Worm (Caenorhabditis elegans) whole organism, mixed stage, embryonic: ENCODE data around the gene K07E3.4.

ENCODE experiments used
- lin-13 ChIP-seq: fragments of 150-350 bp; optimal IDR thresholded peaks from 2 replicates; lab custom pipeline; 2014; ENCODE audit warnings: missing biosample characterization, missing genetic modification characterization
- nhr-2 ChIP-seq: fragments of 150-350 bp; optimal IDR thresholded peaks from 2 replicates; lab custom pipeline; 2014; ENCODE audit warnings: missing biosample characterization, missing genetic modification characterization
- nhr-237 ChIP-seq: fragments of 150-350 bp; optimal IDR thresholded peaks from 2 replicates; lab custom pipeline; 2014; ENCODE audit warnings: missing biosample characterization, missing genetic modification characterization
- snpc-4 ChIP-seq: fragments of 150-350 bp; optimal IDR thresholded peaks from 2 replicates; lab custom pipeline; 2014; ENCODE audit warnings: missing biosample characterization, missing genetic modification characterization
- unc-39 ChIP-seq: fragments of 150-350 bp; optimal IDR thresholded peaks from 2 replicates; lab custom pipeline; 2014; ENCODE audit warnings: missing biosample characterization, missing genetic modification characterization
- ztf-11 ChIP-seq: fragments of 150-350 bp; optimal IDR thresholded peaks from 2 replicates; lab custom pipeline; 2014; ENCODE audit warnings: missing biosample characterization, missing genetic modification characterization

ce11 chrX:8084669-8085068, 851 bp upstream of the K07E3.4 start:
- TF ChIP-seq lin-13 (tag; lab: Kevin White, UChicago) (no peak), unc-39 (tag; lab: Kevin White, UChicago) (no peak), snpc-4 (no peak), nhr-2 (tag; lab: Kevin White, UChicago) (no peak), nhr-237 (tag; lab: Kevin White, UChicago) (no peak), ztf-11 (tag; lab: Kevin White, UChicago) (no peak)
